Fruit fly (Drosophila melanogaster): ENCODE data around the gene CG33258.

Gene CG33258

DNA sequence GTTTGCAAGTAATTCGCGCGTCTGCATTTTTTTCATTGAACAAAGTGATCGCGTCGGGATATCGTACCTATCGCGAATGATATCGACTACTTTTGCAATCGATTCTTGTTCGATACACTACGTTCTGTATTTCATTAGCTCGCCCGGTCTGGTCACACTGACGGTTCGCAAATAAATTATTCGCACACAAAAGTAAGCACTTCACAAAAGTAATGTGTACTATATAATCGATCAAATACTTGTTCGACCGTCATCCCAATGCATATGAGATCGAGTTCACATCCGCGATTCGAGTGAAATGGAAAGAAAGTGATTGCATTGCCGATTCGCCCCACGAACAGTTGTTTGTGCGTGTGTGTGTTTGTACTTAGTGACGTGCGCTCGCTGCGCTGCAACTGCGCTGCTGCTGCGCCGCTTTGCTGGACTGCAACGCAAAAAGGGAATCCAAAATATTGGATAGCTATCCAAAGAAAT is 8.0 kb downstream of the CG33258 start, which contains the start of the genes CG5235 and ClC-c:
TSS of gene CG5235 (minus strand) at position 63 of the 474 bp plus-strand sequence.
TSS of gene ClC-c (plus strand) at position 125 of the 474 bp plus-strand sequence.
- TF ChIP-seq Snoo (tag; optimal IDR thresholded peaks at IDR 0.05) (no peak), CG14655 (GFP tag; optimal IDR thresholded peaks at IDR 0.05) (no peak), CG13204 (GFP tag; optimal IDR thresholded peaks at IDR 0.05) (no peak), CG17806 (tag; optimal IDR thresholded peaks at IDR 0.05) (no peak), CG15710 (tag; optimal IDR thresholded peaks at IDR 0.05) (no peak), EcR (GFP tag; optimal IDR thresholded peaks at IDR 0.05) (no peak), Pif1A (GFP tag; optimal IDR thresholded peaks at IDR 0.05) (no peak), CG34367 (tag; optimal IDR thresholded peaks at IDR 0.05) (no peak), Ets98B (GFP tag; IDR thresholded peaks at IDR 0.05) (no peak), fd96Ca (GFP tag; IDR thresholded peaks at IDR 0.05) (no peak), gl (tag; optimal IDR thresholded peaks at IDR 0.05) (no peak), rn (GFP tag; IDR thresholded peaks at IDR 0.05) (no peak), CG32121 (GFP tag; IDR thresholded peaks at IDR 0.05) (no peak), CG4496 (GFP tag; IDR thresholded peaks at IDR 0.05) (no peak), CG8159 (tag; optimal IDR thresholded peaks at IDR 0.05) (no peak), CG10348 (GFP tag; IDR thresholded peaks at IDR 0.05) (no peak)

DNA sequence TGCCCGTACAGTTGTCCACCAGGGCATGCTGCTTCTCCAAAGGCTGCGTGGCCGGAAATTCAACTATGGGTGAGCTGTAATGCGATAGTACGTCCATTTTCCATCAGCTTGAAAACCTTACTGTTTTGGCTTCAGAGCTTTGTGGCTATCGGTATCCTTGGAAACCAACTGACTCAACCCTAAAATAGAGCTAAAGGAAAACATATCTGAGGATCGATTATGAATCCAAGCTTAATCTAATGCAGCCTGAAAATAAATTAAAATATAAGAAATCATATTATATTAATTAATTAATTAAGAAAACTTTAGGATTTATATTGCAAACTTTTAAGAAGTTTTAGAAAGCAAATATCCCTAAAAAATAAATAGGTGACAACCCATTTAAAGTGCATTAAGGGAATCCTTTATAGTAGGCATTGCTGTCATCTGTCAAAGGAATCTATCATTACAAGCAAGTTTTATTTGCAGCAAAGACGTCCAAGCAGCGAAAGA is 15.1 kb downstream of the CG33258 start, which contains the start of the genes CG13074 and ATPsynbetaL:
TSS of gene CG13074 (minus strand) at position 101 of the 492 bp plus-strand sequence.
TSS of gene ATPsynbetaL (plus strand) at position 442 of the 492 bp plus-strand sequence.
- no peak for TF ChIP-seq CG13204 (GFP tag; optimal IDR thresholded peaks at IDR 0.05)
- no peak for TF ChIP-seq gl (tag; optimal IDR thresholded peaks at IDR 0.05)
- TF ChIP-seq CG12605 (GFP tag; IDR thresholded peaks at IDR 0.05), result no peak
- no peak for TF ChIP-seq fd96Ca (GFP tag; IDR thresholded peaks at IDR 0.05)
- TF ChIP-seq CG10348 (GFP tag; IDR thresholded peaks at IDR 0.05), result no peak
- no peak for TF ChIP-seq CG4496 (GFP tag; IDR thresholded peaks at IDR 0.05)
- TF ChIP-seq CG34367 (tag; optimal IDR thresholded peaks at IDR 0.05), result no peak
- no peak for TF ChIP-seq rn (GFP tag; IDR thresholded peaks at IDR 0.05)
- no peak for TF ChIP-seq CG32121 (GFP tag; IDR thresholded peaks at IDR 0.05)
- no peak for TF ChIP-seq CG8301 (tag; optimal IDR thresholded peaks at IDR 0.05)
- no peak for TF ChIP-seq CG17806 (tag; optimal IDR thresholded peaks at IDR 0.05)
- no peak for TF ChIP-seq Ets98B (GFP tag; IDR thresholded peaks at IDR 0.05)
- TF ChIP-seq CG8159 (tag; optimal IDR thresholded peaks at IDR 0.05), result no peak
- no peak for TF ChIP-seq D1 (tag; optimal IDR thresholded peaks at IDR 0.05)
- TF ChIP-seq Pif1B (GFP tag; optimal IDR thresholded peaks at IDR 0.05), result no peak
- no peak for TF ChIP-seq EcR (GFP tag; optimal IDR thresholded peaks at IDR 0.05)

DNA sequence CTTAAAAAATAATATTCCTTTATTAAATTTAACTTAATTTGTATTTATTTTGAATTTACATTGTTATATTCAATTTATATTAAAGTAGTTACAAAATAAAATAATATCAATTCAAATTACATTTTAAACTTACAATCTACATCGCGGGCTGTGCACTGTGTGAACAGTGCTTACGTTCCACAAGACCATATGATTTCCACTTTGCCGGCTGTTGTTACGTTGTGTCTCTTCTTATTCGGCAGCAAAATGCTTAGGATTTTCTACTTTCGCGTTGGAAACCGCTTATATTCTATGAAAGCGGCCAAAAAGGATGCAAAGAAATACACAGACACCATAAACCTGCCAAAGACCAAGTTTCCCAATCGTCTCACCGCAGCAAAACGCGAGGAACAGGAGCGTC is 17.7 kb downstream of the CG33258 start, which contains the start of gene IleRS-m:
TSS of gene IleRS-m (plus strand) at position 222 of the 400 bp plus-strand sequence.
- TF ChIP-seq D1 (tag; optimal IDR thresholded peaks at IDR 0.05), result no peak
- TF ChIP-seq CG17806 (tag; optimal IDR thresholded peaks at IDR 0.05), result no peak
- no peak for TF ChIP-seq CG10348 (GFP tag; IDR thresholded peaks at IDR 0.05)
- no peak for TF ChIP-seq CG8159 (tag; optimal IDR thresholded peaks at IDR 0.05)
- TF ChIP-seq CG14655 (GFP tag; optimal IDR thresholded peaks at IDR 0.05), result no peak
- no peak for TF ChIP-seq CG13204 (GFP tag; optimal IDR thresholded peaks at IDR 0.05)
- no peak for TF ChIP-seq gl (tag; optimal IDR thresholded peaks at IDR 0.05)
- TF ChIP-seq Pif1A (GFP tag; optimal IDR thresholded peaks at IDR 0.05), result no peak

DNA sequence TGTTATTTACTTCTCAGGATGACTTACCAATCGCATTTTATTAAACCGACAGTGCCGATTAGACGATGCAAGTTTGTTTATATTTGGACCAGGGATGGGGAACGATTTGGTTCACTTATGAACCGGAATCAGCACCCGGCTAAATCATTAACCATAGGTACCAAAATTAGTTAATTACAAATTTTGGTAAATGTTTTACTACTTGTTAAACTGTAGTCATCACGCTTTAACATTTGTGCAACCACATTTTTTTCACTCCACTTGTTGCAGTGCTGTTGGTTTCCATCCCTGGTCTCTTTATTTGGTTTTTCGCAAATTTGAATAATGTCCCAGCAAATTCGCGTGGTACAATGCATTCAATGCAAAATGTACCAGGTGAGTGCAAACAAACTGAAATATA is 23.2 kb downstream of the CG33258 start, which contains the start of the genes IntS9 and CG43295:
TSS of gene IntS9 (minus strand) at position 100 of the 400 bp plus-strand sequence.
TSS of gene CG43295 (plus strand) at position 325 of the 400 bp plus-strand sequence.
- TF ChIP-seq rn (GFP tag; IDR thresholded peaks at IDR 0.05), result peak; percentile 61; the same call in 1 of the 2 replicates
- peak; percentile 84 for TF ChIP-seq Ets98B (GFP tag; IDR thresholded peaks at IDR 0.05)
- no peak for TF ChIP-seq CG8301 (tag; optimal IDR thresholded peaks at IDR 0.05)
- TF ChIP-seq CG34367 (tag; optimal IDR thresholded peaks at IDR 0.05), result peak; percentile 73
- no peak for TF ChIP-seq Pif1B (GFP tag; optimal IDR thresholded peaks at IDR 0.05)
- peak; percentile 83 for TF ChIP-seq CG17806 (tag; optimal IDR thresholded peaks at IDR 0.05)
- TF ChIP-seq CG12605 (GFP tag; IDR thresholded peaks at IDR 0.05), result peak; percentile 72
- no peak for TF ChIP-seq CG10348 (GFP tag; IDR thresholded peaks at IDR 0.05)
- TF ChIP-seq CG13204 (GFP tag; optimal IDR thresholded peaks at IDR 0.05), result no peak
- no peak for TF ChIP-seq Pif1A (GFP tag; optimal IDR thresholded peaks at IDR 0.05)
- TF ChIP-seq CG9948 (tag; optimal IDR thresholded peaks at IDR 0.05), result peak; percentile 67
- TF ChIP-seq D1 (tag; optimal IDR thresholded peaks at IDR 0.05), result no peak
- TF ChIP-seq CG32121 (GFP tag; IDR thresholded peaks at IDR 0.05), result peak; percentile 74
- no peak for TF ChIP-seq CG14655 (GFP tag; optimal IDR thresholded peaks at IDR 0.05)
- peak; percentile 71 for TF ChIP-seq gl (tag; optimal IDR thresholded peaks at IDR 0.05)
- TF ChIP-seq EcR (GFP tag; optimal IDR thresholded peaks at IDR 0.05), result no peak
- TF ChIP-seq CG4496 (GFP tag; IDR thresholded peaks at IDR 0.05), result peak; percentile 88
- peak; percentile 77 for TF ChIP-seq Snoo (tag; optimal IDR thresholded peaks at IDR 0.05)
- TF ChIP-seq fd96Ca (GFP tag; IDR thresholded peaks at IDR 0.05), result peak; percentile 91
- TF ChIP-seq CG8159 (tag; optimal IDR thresholded peaks at IDR 0.05), result no peak
- peak; percentile 81 for TF ChIP-seq CG15710 (tag; optimal IDR thresholded peaks at IDR 0.05)

dm6 chr3L:16112069-16112820 is 29.9 kb downstream of the CG33258 start, which contains the start of gene Zn72D:
Gene Zn72D, minus strand, starts transcription at chr3L:16112626.
- TF ChIP-seq EcR (GFP tag; optimal IDR thresholded peaks at IDR 0.05), result no peak
- no peak for TF ChIP-seq CG32121 (GFP tag; IDR thresholded peaks at IDR 0.05)
- TF ChIP-seq CG14655 (GFP tag; optimal IDR thresholded peaks at IDR 0.05), result no peak
- TF ChIP-seq Ets98B (GFP tag; IDR thresholded peaks at IDR 0.05), result no peak
- peak; percentile 5 for TF ChIP-seq Snoo (tag; optimal IDR thresholded peaks at IDR 0.05)

All from whole organism, pupa.